Fruit fly (Drosophila melanogaster) whole organism, adult: ENCODE measurements around the gene SamDC.

Experiments used
- CG11617 ChIP-seq: fragments of 200-800 bp; sonication (Bioruptor generic); optimal IDR thresholded peaks from 2 replicates; lab custom pipeline; 2017; ENCODE audit warnings: mild to moderate bottlenecking, missing biosample characterization, missing genetic modification reagents, missing genetic modification characterization
- CG14711 ChIP-seq: fragments of 200-800 bp; sonication (Bioruptor generic); optimal IDR thresholded peaks from 2 replicates; lab custom pipeline; 2018; ENCODE audit warnings: missing biosample characterization, mild to moderate bottlenecking, missing genetic modification characterization, moderate library complexity
- CG7045 ChIP-seq: fragments of 200-800 bp; sonication (Bioruptor generic); optimal IDR thresholded peaks from 2 replicates; lab custom pipeline; 2017; ENCODE audit warnings: missing biosample characterization, mild to moderate bottlenecking, missing genetic modification characterization
- bab1 ChIP-seq: fragments of 200-800 bp; sonication (Bioruptor generic); optimal IDR thresholded peaks from 3 replicates; lab custom pipeline; 2019; ENCODE audit warnings: missing biosample characterization, mild to moderate bottlenecking, missing genetic modification characterization, moderate library complexity
- kay ChIP-seq: fragments of 200-800 bp; sonication (Bioruptor generic); peaks from one replicate; lab custom pipeline; 2016; ENCODE audit warnings: missing biosample characterization, missing genetic modification characterization, borderline replicate concordance
- ovo ChIP-seq: fragments of 200-800 bp; sonication (Bioruptor generic); optimal IDR thresholded peaks from 2 replicates; lab custom pipeline; 2016; ENCODE audit warnings: missing biosample characterization, missing genetic modification characterization
- pad ChIP-seq: fragments of 200-800 bp; sonication (Bioruptor generic); optimal IDR thresholded peaks from 3 replicates; lab custom pipeline; 2017; ENCODE audit warnings: missing biosample characterization, missing genetic modification characterization, mild to moderate bottlenecking, moderate library complexity, missing genetic modification reagents

- TF ChIP-seq CG7045 (no peak), bab1 (peak; percentile 61), kay (GFP tag; lab: Kevin White, UChicago) (peak; percentile 67), ovo (GFP tag; lab: Kevin White, UChicago) (no peak), pad (no peak), CG11617 (no peak), CG14711 (tag; lab: Kevin White, UChicago) (peak; percentile 28)
Measured at dm6 chr2L:10303786-10304185, 35.5 kb upstream of the SamDC start, which contains the start of gene nmd.
